Fruit fly (Drosophila melanogaster) whole organism, prepupa: ENCODE data around the gene Nup98-96.

Source experiments
- Blimp-1 ChIP-seq: fragments of 200-800 bp; sonication (Bioruptor generic); optimal IDR thresholded peaks from 3 replicates; lab custom pipeline; 2017; ENCODE audit warnings: missing biosample characterization, missing genetic modification characterization, mild to moderate bottlenecking, moderate library complexity, missing genetic modification reagents
- CG10669 ChIP-seq: fragments of 200-800 bp; sonication (Bioruptor generic); optimal IDR thresholded peaks from 3 replicates; lab custom pipeline; 2018; ENCODE audit warnings: missing biosample characterization, mild to moderate bottlenecking, missing genetic modification characterization, moderate library complexity
- CG11294 ChIP-seq: fragments of 200-800 bp; sonication (Bioruptor generic); IDR thresholded peaks from 2 replicates; pipeline ENCODE4 v1.3.6; 2022; ENCODE audit warnings: missing biosample characterization, missing genetic modification characterization
- CG11762 ChIP-seq: fragments of 200-800 bp; sonication (Bioruptor generic); optimal IDR thresholded peaks from 3 replicates; lab custom pipeline; 2016; ENCODE audit warnings: missing biosample characterization, missing genetic modification characterization; ENCODE audit not compliant: insufficient read depth
- CG11902 ChIP-seq: fragments of 200-800 bp; sonication (Bioruptor generic); optimal IDR thresholded peaks from 3 replicates; lab custom pipeline; 2016; ENCODE audit warnings: missing biosample characterization, missing genetic modification characterization
- CG15336 ChIP-seq: fragments of 200-800 bp; sonication (Bioruptor generic); IDR thresholded peaks from 2 replicates; pipeline ENCODE4 v1.3.6; 2022; ENCODE audit warnings: missing biosample characterization, missing genetic modification characterization
- CG16779 ChIP-seq: fragments of 200-800 bp; sonication (Bioruptor generic); optimal IDR thresholded peaks from 3 replicates; lab custom pipeline; 2017; ENCODE audit warnings: missing biosample characterization, mild to moderate bottlenecking, missing genetic modification characterization
- CG3032 ChIP-seq: fragments of 200-800 bp; optimal IDR thresholded peaks from 2 replicates; lab custom pipeline; 2019; ENCODE audit warnings: missing biosample characterization, mild to moderate bottlenecking, missing genetic modification characterization, moderate library complexity
- CG32006 ChIP-seq: fragments of 200-800 bp; sonication (Bioruptor generic); optimal IDR thresholded peaks from 3 replicates; lab custom pipeline; 2017; ENCODE audit warnings: missing biosample characterization, mild to moderate bottlenecking, missing genetic modification characterization
- CG4318 ChIP-seq: fragments of 200-800 bp; sonication (Bioruptor generic); optimal IDR thresholded peaks from 3 replicates; lab custom pipeline; 2017; ENCODE audit warnings: missing biosample characterization, mild to moderate bottlenecking, missing genetic modification characterization
- CG6163 ChIP-seq: fragments of 200-800 bp; sonication (Bioruptor generic); IDR thresholded peaks from 3 replicates; pipeline ENCODE4 v1.3.6; 2022; ENCODE audit warnings: missing biosample characterization, missing genetic modification characterization
- CG6276 ChIP-seq: fragments of 200-800 bp; sonication (Bioruptor generic); optimal IDR thresholded peaks from 2 replicates; lab custom pipeline; 2017; ENCODE audit warnings: missing biosample characterization, mild to moderate bottlenecking, missing genetic modification characterization
- CG7368 ChIP-seq: fragments of 200-800 bp; sonication (Bioruptor generic); optimal IDR thresholded peaks from 3 replicates; lab custom pipeline; 2016; ENCODE audit warnings: missing biosample characterization, missing genetic modification characterization
- CG8119 ChIP-seq: fragments of 200-800 bp; sonication (Bioruptor generic); IDR thresholded peaks from 3 replicates; pipeline ENCODE4 v1.3.6; 2022; ENCODE audit warnings: missing biosample characterization, missing genetic modification characterization
- CG8319 ChIP-seq: fragments of 200-800 bp; sonication (Bioruptor generic); optimal IDR thresholded peaks from 3 replicates; lab custom pipeline; 2016; ENCODE audit warnings: missing biosample characterization, missing genetic modification characterization
- Eip75B ChIP-seq: fragments of 200-800 bp; sonication (Bioruptor generic); optimal IDR thresholded peaks from 3 replicates; lab custom pipeline; 2016; ENCODE audit warnings: missing biosample characterization, missing genetic modification characterization
- Eip78C ChIP-seq: fragments of 200-800 bp; sonication (Bioruptor generic); peaks from one replicate; lab custom pipeline; 2016; ENCODE audit warnings: missing biosample characterization, missing genetic modification characterization
- Eip93F ChIP-seq: fragments of 200-800 bp; sonication (Bioruptor generic); optimal IDR thresholded peaks from 2 replicates; lab custom pipeline; 2016; ENCODE audit warnings: missing biosample characterization, mild to moderate bottlenecking, missing genetic modification characterization
- Gug ChIP-seq: fragments of 200-800 bp; sonication (Bioruptor generic); IDR thresholded peaks from 2 replicates; pipeline ENCODE4 v1.3.6; 2022; ENCODE audit warnings: missing biosample characterization, missing genetic modification characterization
- Hr38 ChIP-seq: sonication (Bioruptor generic); optimal IDR thresholded peaks from 2 replicates; lab custom pipeline; 2016; ENCODE audit warnings: missing biosample characterization, missing genetic modification characterization
- Hr4 ChIP-seq: fragments of 200-800 bp; sonication (Bioruptor generic); optimal IDR thresholded peaks from 3 replicates; lab custom pipeline; 2016; ENCODE audit warnings: missing biosample characterization, missing genetic modification characterization
- Met ChIP-seq: fragments of 200-800 bp; sonication (Bioruptor generic); optimal IDR thresholded peaks from 3 replicates; lab custom pipeline; 2016; ENCODE audit warnings: missing biosample characterization, missing genetic modification characterization
- Sox102F ChIP-seq: fragments of 200-800 bp; sonication (Bioruptor generic); optimal IDR thresholded peaks from 2 replicates; lab custom pipeline; 2016; ENCODE audit warnings: missing biosample characterization, mild to moderate bottlenecking, missing genetic modification characterization
- Sox14 ChIP-seq: fragments of 200-800 bp; sonication (Bioruptor generic); optimal IDR thresholded peaks from 3 replicates; lab custom pipeline; 2016; ENCODE audit warnings: missing biosample characterization, missing genetic modification characterization
- Sox15 ChIP-seq: fragments of 200-800 bp; sonication (Bioruptor generic); optimal IDR thresholded peaks from 3 replicates; lab custom pipeline; 2016; ENCODE audit warnings: missing biosample characterization, missing genetic modification characterization
- acj6 ChIP-seq: fragments of 200-800 bp; sonication (Bioruptor generic); optimal IDR thresholded peaks from 3 replicates; lab custom pipeline; 2016; ENCODE audit warnings: missing biosample characterization, missing genetic modification characterization
- dsx ChIP-seq: fragments of 200-800 bp; optimal IDR thresholded peaks from 3 replicates; lab custom pipeline; 2019; ENCODE audit warnings: missing biosample characterization, mild to moderate bottlenecking, missing genetic modification characterization, moderate library complexity; ENCODE audit not compliant: poor library complexity, severe bottlenecking
- eg ChIP-seq: fragments of 200-800 bp; sonication (Bioruptor generic); IDR thresholded peaks from 3 replicates; pipeline ENCODE4 v1.3.6; 2022; ENCODE audit warnings: missing biosample characterization, missing genetic modification characterization
- fd85E ChIP-seq: fragments of 200-800 bp; sonication (Bioruptor generic); optimal IDR thresholded peaks from 3 replicates; lab custom pipeline; 2016; ENCODE audit warnings: missing biosample characterization, missing genetic modification characterization
- lz ChIP-seq: fragments of 200-800 bp; sonication (Bioruptor generic); optimal IDR thresholded peaks from 3 replicates; lab custom pipeline; 2016; ENCODE audit warnings: missing biosample characterization, missing genetic modification characterization
- net ChIP-seq: fragments of 200-800 bp; sonication (Bioruptor generic); optimal IDR thresholded peaks from 3 replicates; lab custom pipeline; 2016; ENCODE audit warnings: missing biosample characterization, missing genetic modification characterization
- pdm3 ChIP-seq: fragments of 200-800 bp; sonication (Bioruptor generic); optimal IDR thresholded peaks from 3 replicates; lab custom pipeline; 2016; ENCODE audit warnings: missing biosample characterization, missing genetic modification characterization
- spab ChIP-seq: fragments of 200-800 bp; sonication (Bioruptor generic); optimal IDR thresholded peaks from 2 replicates; lab custom pipeline; 2017; ENCODE audit warnings: missing biosample characterization, mild to moderate bottlenecking, missing genetic modification characterization, missing genetic modification reagents
- ss ChIP-seq, 2 experiments: fragments of 200-800 bp; sonication (Bioruptor generic); optimal IDR thresholded peaks; 2 replicates in 1 of 2; 3 replicates in 1 of 2; lab custom pipeline; 2017 to 2018; ENCODE audit warnings: mild to moderate bottlenecking in 2 of 2, missing biosample characterization in 2 of 2, missing genetic modification characterization in 2 of 2, moderate library complexity in 1 of 2
- svp ChIP-seq: fragments of 200-800 bp; sonication (Bioruptor generic); peaks from one replicate; lab custom pipeline; 2016; ENCODE audit warnings: missing biosample characterization, missing genetic modification characterization
- vri ChIP-seq: fragments of 200-800 bp; sonication (Bioruptor generic); optimal IDR thresholded peaks from 3 replicates; lab custom pipeline; 2016; ENCODE audit warnings: missing biosample characterization, mild to moderate bottlenecking, missing genetic modification characterization

The Nup98-96 gene

dm6 chr3R:23781466-23781935 is at the start of gene Nup98-96, which contains the start of gene mbc (continued):
- TF ChIP-seq CG4318 (GFP tag; lab: Kevin White, UChicago) (peak; percentile 77), Sox15 (GFP tag; lab: Kevin White, UChicago) (peak; percentile 91), dsx (GFP tag; lab: Kevin White, UChicago) (peak; percentile 48), CG11902 (peak; percentile 89), CG7368 (GFP tag; lab: Kevin White, UChicago) (peak; percentile 73), CG15336 (GFP tag; lab: Robert Waterston, UW) (0 out of 2 replicates have a peak, but pooled peaks have one; percentile 40), CG3032 (tag; lab: Kevin White, UChicago) (peak; percentile 80), Eip93F (GFP tag; lab: Kevin White, UChicago) (no peak)

dm6 chr3R:23827093-23827492 is 45.7 kb upstream of the Nup98-96 start:
- TF ChIP-seq Sox102F (GFP tag; lab: Kevin White, UChicago) (no peak), Met (GFP tag; lab: Kevin White, UChicago) (no peak), dsx (GFP tag; lab: Kevin White, UChicago) (no peak), Blimp-1 (no peak), CG7368 (GFP tag; lab: Kevin White, UChicago) (no peak)

- TF ChIP-seq pdm3 (GFP tag; lab: Kevin White, UChicago): no peak
- no peak for TF ChIP-seq Eip93F (GFP tag; lab: Kevin White, UChicago)
- TF ChIP-seq dsx (GFP tag; lab: Kevin White, UChicago): no peak
- TF ChIP-seq vri (GFP tag; lab: Kevin White, UChicago): peak; percentile 62
- peak; percentile 84 for TF ChIP-seq Blimp-1
- peak; percentile 64 for TF ChIP-seq Eip78C
- TF ChIP-seq Gug: no peak
- TF ChIP-seq CG8119: peak; percentile 63; the same call in 2 of the 3 replicates
- TF ChIP-seq svp (GFP tag; lab: Kevin White, UChicago): no peak
- no peak for TF ChIP-seq fd85E
- TF ChIP-seq net: peak; percentile 2
- no peak for TF ChIP-seq acj6 (GFP tag; lab: Kevin White, UChicago)
- TF ChIP-seq CG3032 (tag; lab: Kevin White, UChicago): no peak
- no peak for TF ChIP-seq CG32006
- TF ChIP-seq Sox102F (GFP tag; lab: Kevin White, UChicago): peak; percentile 22
- TF ChIP-seq ss (GFP tag; optimal IDR thresholded peaks at IDR 0.05; lab: Kevin White, UChicago): peak; percentile 0 to 77
- peak; percentile 40 for TF ChIP-seq CG6276 (GFP tag; lab: Kevin White, UChicago)
- no peak for TF ChIP-seq CG4318 (GFP tag; lab: Kevin White, UChicago)
- TF ChIP-seq CG6163 (GFP tag; lab: Robert Waterston, UW): peak; percentile 43; the same call in 2 of the 3 replicates
- no peak for TF ChIP-seq lz (GFP tag; lab: Kevin White, UChicago)
- TF ChIP-seq Sox14 (GFP tag; lab: Kevin White, UChicago): no peak
- TF ChIP-seq eg (GFP tag; lab: Robert Waterston, UW): peak; percentile 51; the same call in 2 of the 3 replicates
- TF ChIP-seq, all 60 proteins: peak for 10
Observed at dm6 chr3R:23823678-23824077, 42.3 kb upstream of the Nup98-96 start.

dm6 chr3R:23822969-23823368 is 41.5 kb upstream of the Nup98-96 start:
- TF ChIP-seq spab (GFP tag; lab: Kevin White, UChicago): no peak
- TF ChIP-seq CG11902: no peak
- no peak for TF ChIP-seq CG10669 (GFP tag; lab: Kevin White, UChicago)
- TF ChIP-seq CG8119: no peak
- no peak for TF ChIP-seq Hr38 (GFP tag; lab: Kevin White, UChicago)
- no peak for TF ChIP-seq CG3032 (tag; lab: Kevin White, UChicago)
- TF ChIP-seq CG11762 (GFP tag; lab: Kevin White, UChicago): no peak
- no peak for TF ChIP-seq CG16779
- no peak for TF ChIP-seq CG11294 (GFP tag; lab: Robert Waterston, UW)
- no peak for TF ChIP-seq Hr4 (GFP tag; lab: Kevin White, UChicago)
- TF ChIP-seq Sox15 (GFP tag; lab: Kevin White, UChicago): no peak
- TF ChIP-seq Eip78C: no peak
- no peak for TF ChIP-seq CG8319 (GFP tag; lab: Kevin White, UChicago)
- TF ChIP-seq Eip75B: no peak
- no peak for TF ChIP-seq Sox102F (GFP tag; lab: Kevin White, UChicago)
